Worm (Caenorhabditis elegans) whole organism, L2 larva: ENCODE results near the gene lgc-10.

Experiments
- ama-1 ChIP-seq: fragments of 150-350 bp; optimal IDR thresholded peaks from 2 replicates; lab custom pipeline; 2018; ENCODE audit warnings: inconsistent platforms
- crh-2 ChIP-seq: sonication (generic microtip); optimal IDR thresholded peaks from 2 replicates; lab custom pipeline; 2017; ENCODE audit warnings: missing biosample characterization, missing genetic modification characterization
- egl-27 ChIP-seq: sonication (generic microtip); optimal IDR thresholded peaks from 3 replicates; lab custom pipeline; 2017; ENCODE audit warnings: missing biosample characterization, missing genetic modification reagents, missing genetic modification characterization
- fos-1 ChIP-seq: fragments of 150-350 bp; optimal IDR thresholded peaks from 2 replicates; lab custom pipeline; 2014; ENCODE audit warnings: missing biosample characterization, missing genetic modification characterization
- unc-62 ChIP-seq: fragments of 150-350 bp; optimal IDR thresholded peaks from 2 replicates; lab custom pipeline; 2014; ENCODE audit warnings: missing biosample characterization, missing genetic modification reagents, missing genetic modification characterization

DNA sequence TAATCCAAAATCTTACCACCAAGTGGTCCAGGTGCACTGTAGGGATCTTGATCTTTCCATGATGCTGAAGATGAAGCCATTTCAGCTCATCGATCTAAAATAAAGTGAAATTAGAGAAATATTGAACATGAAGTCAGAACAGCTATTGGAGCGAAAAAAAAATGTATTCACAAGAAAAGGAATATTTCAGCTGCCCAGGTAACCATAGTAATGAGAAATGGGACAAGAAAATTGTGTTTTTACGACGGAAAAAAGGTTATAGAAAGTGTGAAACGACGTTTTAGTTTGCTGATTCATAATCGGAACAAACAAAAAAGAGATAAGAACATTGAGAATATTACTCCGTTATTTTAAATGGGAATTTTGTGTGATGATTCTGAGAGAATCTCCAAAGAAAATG lies 15.8 kb upstream of the lgc-10 start, which contains the start of gene Y73B6BL.27:
- TF ChIP-seq egl-27 (tag; lab: Kevin White, UChicago) (no peak), unc-62 (GFP tag; lab: Kevin White, UChicago) (no peak), fos-1 (tag; lab: Kevin White, UChicago) (no peak), crh-2 (tag; lab: Kevin White, UChicago) (no peak), ama-1 (lab: Kevin White, UChicago) (no peak)
